Worm (Caenorhabditis elegans) whole organism, young adult: ENCODE measurements around the gene C25A11.2.

Experiments
- B0019.2 ChIP-seq: fragments of 200-800 bp; sonication (Bioruptor generic); conservative IDR thresholded peaks from 2 replicates; pipeline ENCODE4 v1.3.6; 2022; ENCODE audit warnings: missing genetic modification reagents, missing genetic modification characterization, missing compliant biosample characterization
- B0035.1 ChIP-seq: sonication (generic microtip); optimal IDR thresholded peaks from 2 replicates; lab custom pipeline; 2016; ENCODE audit warnings: missing genetic modification characterization, mild to moderate bottlenecking, missing compliant biosample characterization, missing genotype, missing genetic modification reagents
- B0336.3 ChIP-seq: fragments of 200-800 bp; sonication (Bioruptor generic); IDR thresholded peaks from 2 replicates; pipeline ENCODE4 v1.3.6; 2022; ENCODE audit warnings: missing genetic modification characterization, missing compliant biosample characterization
- F49E8.2 ChIP-seq: sonication (generic microtip); optimal IDR thresholded peaks from 3 replicates; lab custom pipeline; 2017; ENCODE audit warnings: missing genetic modification characterization, mild to moderate bottlenecking, missing compliant biosample characterization, antibody characterized with exemption, moderate library complexity; ENCODE audit not compliant: insufficient read depth
- F57C9.4 ChIP-seq: sonication (generic microtip); optimal IDR thresholded peaks from 2 replicates; lab custom pipeline; 2017; ENCODE audit warnings: mild to moderate bottlenecking, missing genetic modification characterization, missing compliant biosample characterization
- Y53F4B.3 ChIP-seq: fragments of 200-800 bp; sonication (Bioruptor generic); IDR thresholded peaks from 2 replicates; pipeline ENCODE4 v1.3.6; 2022; ENCODE audit warnings: missing genetic modification reagents, missing genetic modification characterization, missing compliant biosample characterization
- Y67H2A.10 ChIP-seq: fragments of 200-800 bp; sonication (Bioruptor generic); conservative IDR thresholded peaks from 2 replicates; pipeline ENCODE4 v1.3.6; 2022; ENCODE audit warnings: missing genetic modification reagents, missing genetic modification characterization, missing compliant biosample characterization
- Y95B8A.8 ChIP-seq: fragments of 200-800 bp; sonication (Bioruptor generic); IDR thresholded peaks from 2 replicates; pipeline ENCODE4 v1.3.6; 2022; ENCODE audit warnings: missing genetic modification reagents, missing genetic modification characterization, missing compliant biosample characterization
- athp-1 ChIP-seq: sonication (generic microtip); optimal IDR thresholded peaks from 2 replicates; lab custom pipeline; 2017; ENCODE audit warnings: mild to moderate bottlenecking, missing genetic modification characterization, missing compliant biosample characterization
- attf-3 ChIP-seq: fragments of 200-800 bp; sonication (Bioruptor generic); conservative IDR thresholded peaks from 2 replicates; pipeline ENCODE4 v1.3.6; 2022; ENCODE audit warnings: missing genetic modification reagents, missing genetic modification characterization, missing compliant biosample characterization
- attf-6 ChIP-seq: fragments of 200-800 bp; sonication (Bioruptor generic); IDR thresholded peaks from 2 replicates; pipeline ENCODE4 v1.3.6; 2022; ENCODE audit warnings: missing genetic modification reagents, missing genetic modification characterization, missing compliant biosample characterization
- bed-1 ChIP-seq: fragments of 200-800 bp; sonication (Bioruptor generic); IDR thresholded peaks from 2 replicates; pipeline ENCODE4 v1.3.6; 2022; ENCODE audit warnings: missing genetic modification reagents, missing genetic modification characterization, missing compliant biosample characterization
- ccch-3 ChIP-seq: fragments of 200-800 bp; sonication (Bioruptor generic); optimal IDR thresholded peaks from 2 replicates; lab custom pipeline; 2018; ENCODE audit warnings: mild to moderate bottlenecking, missing genetic modification characterization, missing compliant biosample characterization
- cebp-2 ChIP-seq: fragments of 200-800 bp; sonication (Bioruptor generic); IDR thresholded peaks from 2 replicates; pipeline ENCODE4 v1.3.6; 2022; ENCODE audit warnings: missing genetic modification characterization, missing compliant biosample characterization
- ceh-58 ChIP-seq: fragments of 200-800 bp; sonication (Bioruptor generic); IDR thresholded peaks from 2 replicates; pipeline ENCODE4 v1.3.6; 2022; ENCODE audit warnings: missing genetic modification characterization, missing compliant biosample characterization
- ceh-91 ChIP-seq: fragments of 200-800 bp; sonication (Bioruptor generic); IDR thresholded peaks from 2 replicates; pipeline ENCODE4 v1.3.6; 2022; ENCODE audit warnings: missing genetic modification reagents, missing genetic modification characterization, missing compliant biosample characterization
- efl-1 ChIP-seq: fragments of 150-350 bp; optimal IDR thresholded peaks from 2 replicates; lab custom pipeline; 2014; ENCODE audit warnings: missing biosample characterization, missing genetic modification reagents, missing genetic modification characterization
- egl-18 ChIP-seq: fragments of 200-800 bp; sonication (Bioruptor generic); IDR thresholded peaks from 2 replicates; pipeline ENCODE4 v1.3.6; 2022; ENCODE audit warnings: missing genetic modification reagents, missing genetic modification characterization, missing compliant biosample characterization
- egrh-3 ChIP-seq: fragments of 200-800 bp; sonication (Bioruptor generic); IDR thresholded peaks from 2 replicates; pipeline ENCODE4 v1.3.6; 2022; ENCODE audit warnings: missing genetic modification reagents, missing genetic modification characterization, missing compliant biosample characterization
- ets-4 ChIP-seq: fragments of 200-800 bp; sonication (Bioruptor generic); optimal IDR thresholded peaks from 2 replicates; lab custom pipeline; 2018; ENCODE audit warnings: mild to moderate bottlenecking, missing genetic modification characterization, missing compliant biosample characterization
- hlh-26 ChIP-seq: fragments of 200-800 bp; sonication (Bioruptor generic); conservative IDR thresholded peaks from 2 replicates; pipeline ENCODE4 v1.3.6; 2022; ENCODE audit warnings: missing genetic modification reagents, missing genetic modification characterization, missing compliant biosample characterization
- hmg-1.2 ChIP-seq: fragments of 200-800 bp; sonication (Bioruptor generic); IDR thresholded peaks from 2 replicates; pipeline ENCODE4 v1.3.6; 2022; ENCODE audit warnings: missing genetic modification reagents, missing genetic modification characterization, missing compliant biosample characterization
- lag-1 ChIP-seq: fragments of 200-800 bp; sonication (Bioruptor generic); IDR thresholded peaks from 2 replicates; pipeline ENCODE4 v1.3.6; 2022; ENCODE audit warnings: missing genetic modification reagents, missing genetic modification characterization, missing compliant biosample characterization
- lin-26 ChIP-seq: fragments of 200-800 bp; sonication (Bioruptor generic); IDR thresholded peaks from 2 replicates; pipeline ENCODE4 v1.3.6; 2022; ENCODE audit warnings: missing genetic modification reagents, missing genetic modification characterization, missing compliant biosample characterization
- lin-54 ChIP-seq: fragments of 200-800 bp; sonication (Bioruptor generic); optimal IDR thresholded peaks from 2 replicates; lab custom pipeline; 2018; ENCODE audit warnings: mild to moderate bottlenecking, missing genetic modification characterization, missing compliant biosample characterization
- lsl-1 ChIP-seq: fragments of 200-800 bp; sonication (Bioruptor generic); optimal IDR thresholded peaks from 2 replicates; lab custom pipeline; 2018; ENCODE audit warnings: mild to moderate bottlenecking, missing genetic modification characterization, moderate library complexity, missing compliant biosample characterization
- madf-6 ChIP-seq: fragments of 200-800 bp; sonication (Bioruptor generic); IDR thresholded peaks from 2 replicates; pipeline ENCODE4 v1.3.6; 2022; ENCODE audit warnings: missing genetic modification reagents, missing genetic modification characterization, missing compliant biosample characterization
- madf-8 ChIP-seq: fragments of 200-800 bp; sonication (Bioruptor generic); conservative IDR thresholded peaks from 2 replicates; pipeline ENCODE4 v1.3.6; 2022; ENCODE audit warnings: missing genetic modification reagents, missing genetic modification characterization, missing compliant biosample characterization
- mxl-1 ChIP-seq: sonication (generic microtip); optimal IDR thresholded peaks from 2 replicates; lab custom pipeline; 2016; ENCODE audit warnings: missing genetic modification characterization, missing compliant biosample characterization
- nfya-2 ChIP-seq: fragments of 200-800 bp; sonication (Bioruptor generic); IDR thresholded peaks from 2 replicates; pipeline ENCODE4 v1.3.6; 2022; ENCODE audit warnings: missing genetic modification reagents, missing genetic modification characterization, missing compliant biosample characterization
- nhr-120 ChIP-seq: fragments of 200-800 bp; sonication (Bioruptor generic); IDR thresholded peaks from 2 replicates; pipeline ENCODE4 v1.3.6; 2022; ENCODE audit warnings: missing genetic modification characterization, missing compliant biosample characterization
- pbrm-1 ChIP-seq: fragments of 200-800 bp; sonication (Bioruptor generic); IDR thresholded peaks from 2 replicates; pipeline ENCODE4 v1.3.6; 2022; ENCODE audit warnings: missing genetic modification reagents, missing genetic modification characterization, missing compliant biosample characterization
- rcor-1 ChIP-seq: fragments of 200-800 bp; sonication (Bioruptor generic); IDR thresholded peaks from 2 replicates; pipeline ENCODE4 v1.3.6; 2022; ENCODE audit warnings: missing genetic modification reagents, missing genetic modification characterization, missing compliant biosample characterization
- rec-8 ChIP-seq, 2 experiments: sonication (generic microtip); optimal IDR thresholded peaks; 2 replicates each; lab custom pipeline; 2016; ENCODE audit warnings: mild to moderate bottlenecking in 2 of 2, missing genetic modification characterization in 2 of 2, missing genetic modification reagents in 2 of 2, missing genotype in 2 of 2, missing biosample characterization in 1 of 2, missing compliant biosample characterization in 1 of 2, moderate library complexity in 1 of 2
- snpc-3.4 ChIP-seq: sonication (generic microtip); optimal IDR thresholded peaks from 2 replicates; lab custom pipeline; 2017; ENCODE audit warnings: missing genetic modification characterization, mild to moderate bottlenecking, missing compliant biosample characterization, antibody characterized with exemption, moderate library complexity, missing genotype, missing genetic modification reagents
- snpc-4 ChIP-seq, 5 experiments: fragments of 150-350 bp in 1 of 5; sonication (generic microtip) in 4 of 5; optimal IDR thresholded peaks; 2 replicates each; lab custom pipeline; 2014 to 2018; ENCODE audit warnings: missing genetic modification characterization in 5 of 5, missing biosample characterization in 3 of 5, antibody characterized with exemption in 2 of 5, mild to moderate bottlenecking in 2 of 5, missing compliant biosample characterization in 2 of 5, missing genotype in 2 of 5, moderate library complexity in 2 of 5, missing genetic modification reagents in 1 of 5
- sptf-2 ChIP-seq: fragments of 200-800 bp; sonication (Bioruptor generic); optimal IDR thresholded peaks from 2 replicates; lab custom pipeline; 2018; ENCODE audit warnings: mild to moderate bottlenecking, missing genetic modification characterization, missing compliant biosample characterization
- tbp1 ChIP-seq: fragments of 200-800 bp; sonication (Bioruptor generic); optimal IDR thresholded peaks from 2 replicates; lab custom pipeline; 2018; ENCODE audit warnings: mild to moderate bottlenecking, missing genetic modification characterization, missing compliant biosample characterization
- tlf-1 ChIP-seq: fragments of 200-800 bp; sonication (Bioruptor generic); optimal IDR thresholded peaks from 2 replicates; lab custom pipeline; 2018; ENCODE audit warnings: mild to moderate bottlenecking, missing genetic modification characterization, missing compliant biosample characterization
- unc-62 ChIP-seq: fragments of 150-350 bp; optimal IDR thresholded peaks from 2 replicates; lab custom pipeline; 2014; ENCODE audit warnings: missing biosample characterization, missing genetic modification reagents, missing genetic modification characterization
- xnd-1 ChIP-seq: sonication (generic microtip); optimal IDR thresholded peaks from 2 replicates; lab custom pipeline; 2016; ENCODE audit warnings: missing genotype, missing genetic modification reagents, missing genetic modification characterization, missing compliant biosample characterization
- ztf-18 ChIP-seq: sonication (generic microtip); optimal IDR thresholded peaks from 2 replicates; lab custom pipeline; 2016; ENCODE audit warnings: missing genotype, mild to moderate bottlenecking, missing genetic modification characterization, missing compliant biosample characterization
- ztf-25 ChIP-seq: fragments of 200-800 bp; sonication (Bioruptor generic); IDR thresholded peaks from 2 replicates; pipeline ENCODE4 v1.3.6; 2022; ENCODE audit warnings: missing genetic modification reagents, missing genetic modification characterization, missing compliant biosample characterization
- ztf-26 ChIP-seq: sonication (generic microtip); optimal IDR thresholded peaks from 2 replicates; lab custom pipeline; 2017; ENCODE audit warnings: missing genetic modification characterization, missing compliant biosample characterization

Gene C25A11.2

ce11 chrX:9117541-9117940 lies 3.7 kb downstream of the C25A11.2 start:
- no peak for TF ChIP-seq ztf-26 (tag; lab: Kevin White, UChicago)
- no peak for TF ChIP-seq Y53F4B.3 (GFP tag; lab: Robert Waterston, UW)
- TF ChIP-seq ztf-25 (GFP tag; lab: Robert Waterston, UW), result no peak
- TF ChIP-seq madf-6 (GFP tag; lab: Robert Waterston, UW), result peak; percentile 66; the same call in 1 of the 2 replicates
- TF ChIP-seq rcor-1 (GFP tag; lab: Robert Waterston, UW), result no peak
- no peak for TF ChIP-seq snpc-3.4 (tag; lab: Kevin White, UChicago)
- no peak for TF ChIP-seq lag-1 (GFP tag; lab: Robert Waterston, UW)
- no peak for TF ChIP-seq hmg-1.2
- peak; percentile 85 for TF ChIP-seq ztf-18
- no peak for TF ChIP-seq ets-4 (GFP tag; lab: Kevin White, UChicago)
- TF ChIP-seq mxl-1 (tag; lab: Kevin White, UChicago), result no peak
- TF ChIP-seq attf-3 (GFP tag; lab: Robert Waterston, UW), result no peak
- peak; percentile 45 for TF ChIP-seq efl-1 (GFP tag; lab: Kevin White, UChicago)
- no peak for TF ChIP-seq B0019.2 (GFP tag; lab: Robert Waterston, UW)
- peak; percentile 28; the same call in 1 of the 2 replicates for TF ChIP-seq madf-8
- TF ChIP-seq tbp1 (GFP tag; lab: Kevin White, UChicago), result no peak

ce11 chrX:9118741-9119140 lies 4.9 kb downstream of the C25A11.2 start:
- TF ChIP-seq ztf-26 (tag; lab: Kevin White, UChicago), result peak; percentile 8
- TF ChIP-seq egrh-3 (GFP tag; lab: Robert Waterston, UW), result peak; percentile 62
- peak; percentile 11; the same call in 1 of the 2 replicates for TF ChIP-seq hmg-1.2

ce11 chrX:9137402-9137801 lies 23.5 kb downstream of the C25A11.2 start, which contains the start of gene B0563.6:
B0563.6 (plus strand) TSS chrX:9137702.
- TF ChIP-seq athp-1 (tag; lab: Kevin White, UChicago) (no peak), attf-3 (GFP tag; lab: Robert Waterston, UW) (no peak), egl-18 (GFP tag; lab: Robert Waterston, UW) (no peak), pbrm-1 (GFP tag; lab: Robert Waterston, UW) (no peak), unc-62 (GFP tag; lab: Kevin White, UChicago) (no peak), tlf-1 (GFP tag; lab: Kevin White, UChicago) (no peak), Y95B8A.8 (GFP tag; lab: Robert Waterston, UW) (no peak), bed-1 (GFP tag; lab: Robert Waterston, UW) (no peak), xnd-1 (no peak), B0336.3 (no peak), lsl-1 (GFP tag; lab: Kevin White, UChicago) (no peak), rec-8 (tag; optimal IDR thresholded peaks at IDR 0.05; lab: Kevin White, UChicago) (no peak), ceh-58 (GFP tag; lab: Robert Waterston, UW) (no peak)

- no peak for TF ChIP-seq cebp-2 (GFP tag; lab: Robert Waterston, UW)
- no peak for TF ChIP-seq F57C9.4 (tag; lab: Kevin White, UChicago)
- TF ChIP-seq attf-6 (GFP tag; lab: Robert Waterston, UW), result no peak
- TF ChIP-seq hlh-26 (GFP tag; lab: Robert Waterston, UW), result no peak
- TF ChIP-seq sptf-2 (GFP tag; lab: Kevin White, UChicago), result no peak
- TF ChIP-seq Y67H2A.10 (GFP tag; lab: Robert Waterston, UW), result no peak
- TF ChIP-seq ceh-91 (GFP tag; lab: Robert Waterston, UW), result no peak
- no peak for TF ChIP-seq lin-54 (GFP tag; lab: Kevin White, UChicago)
- no peak for TF ChIP-seq ccch-3 (GFP tag; lab: Kevin White, UChicago)
- TF ChIP-seq efl-1 (GFP tag; lab: Kevin White, UChicago), result no peak
- no peak for TF ChIP-seq snpc-4 (GFP tag; optimal IDR thresholded peaks at IDR 0.05; lab: Kevin White, UChicago)
- TF ChIP-seq snpc-4 (tag; optimal IDR thresholded peaks at IDR 0.05; lab: Kevin White, UChicago), result no peak
- no peak for TF ChIP-seq lin-26 (GFP tag; lab: Robert Waterston, UW)
- TF ChIP-seq F49E8.2 (tag; lab: Kevin White, UChicago), result no peak
- no peak for TF ChIP-seq nfya-2 (GFP tag; lab: Robert Waterston, UW)
- TF ChIP-seq hmg-1.2, result no peak
- no peak for TF ChIP-seq rec-8 (tag; optimal IDR thresholded peaks at IDR 0.05; lab: Kevin White, UChicago)
- no peak for TF ChIP-seq nhr-120 (GFP tag; lab: Robert Waterston, UW)
- TF ChIP-seq B0035.1 (tag; lab: Kevin White, UChicago), result no peak
Measured at ce11 chrX:9145848-9146247, 32.0 kb downstream of the C25A11.2 start, which contains the start of gene B0563.5. B0563.5 (plus strand) TSS chrX:9146148.
